Fruit fly (Drosophila melanogaster) whole organism, embryonic: Measurements from ENCODE around the gene Mnn1.

Source experiments
- Adf1 ChIP-seq: fragments of 200-800 bp; sonication (Bioruptor generic); IDR thresholded peaks from 2 replicates; pipeline ENCODE4 v1.3.6; 2022; ENCODE audit warnings: missing biosample characterization, missing genetic modification characterization
- Blimp-1 ChIP-seq: fragments of 200-800 bp; sonication (Bioruptor generic); optimal IDR thresholded peaks from 3 replicates; lab custom pipeline; 2018; ENCODE audit warnings: missing biosample characterization, missing genetic modification characterization, mild to moderate bottlenecking, moderate library complexity, missing genetic modification reagents
- CG11504 ChIP-seq: fragments of 200-800 bp; sonication (Bioruptor generic); optimal IDR thresholded peaks from 3 replicates; lab custom pipeline; 2019; ENCODE audit warnings: missing biosample characterization, mild to moderate bottlenecking, missing genetic modification characterization, moderate library complexity
- CG12104 ChIP-seq: fragments of 200-800 bp; sonication (Bioruptor generic); optimal IDR thresholded peaks from 3 replicates; lab custom pipeline; 2016; ENCODE audit warnings: missing biosample characterization, missing genetic modification characterization
- CG14965 ChIP-seq: fragments of 200-800 bp; sonication (Bioruptor generic); optimal IDR thresholded peaks from 2 replicates; lab custom pipeline; 2016; ENCODE audit warnings: missing biosample characterization, missing genetic modification characterization, borderline replicate concordance
- CG17829 ChIP-seq: fragments of 200-800 bp; optimal IDR thresholded peaks from 2 replicates; lab custom pipeline; 2019; ENCODE audit warnings: missing biosample characterization, mild to moderate bottlenecking, missing genetic modification characterization, moderate library complexity
- CG18011 ChIP-seq: fragments of 200-800 bp; sonication (Bioruptor generic); optimal IDR thresholded peaks from 2 replicates; lab custom pipeline; 2017; ENCODE audit warnings: missing biosample characterization, missing genetic modification characterization, mild to moderate bottlenecking, moderate library complexity, missing genotype
- CG2199 ChIP-seq: fragments of 200-800 bp; sonication (Bioruptor generic); IDR thresholded peaks from 3 replicates; pipeline ENCODE4 v1.3.6; 2022; ENCODE audit warnings: missing biosample characterization, missing genetic modification characterization
- CG30020 ChIP-seq: fragments of 200-800 bp; optimal IDR thresholded peaks from 2 replicates; lab custom pipeline; 2019; ENCODE audit warnings: missing biosample characterization, mild to moderate bottlenecking, missing genetic modification characterization, moderate library complexity
- CG42726 ChIP-seq: fragments of 200-800 bp; sonication (Bioruptor generic); IDR thresholded peaks from 2 replicates; pipeline ENCODE4 v1.3.6; 2022; ENCODE audit warnings: missing biosample characterization, missing genetic modification characterization; ENCODE audit not compliant: partially characterized antibody
- CG4360 ChIP-seq: fragments of 200-800 bp; sonication (Bioruptor generic); IDR thresholded peaks from 2 replicates; pipeline ENCODE4 v1.3.6; 2022; ENCODE audit warnings: missing biosample characterization, missing genetic modification characterization
- CG43689 ChIP-seq: fragments of 200-800 bp; sonication (Bioruptor generic); IDR thresholded peaks from 2 replicates; pipeline ENCODE4 v1.3.6; 2022; ENCODE audit warnings: missing biosample characterization, missing genetic modification characterization
- CG8281 ChIP-seq: fragments of 200-800 bp; sonication (Bioruptor generic); optimal IDR thresholded peaks from 2 replicates; lab custom pipeline; 2018; ENCODE audit warnings: missing biosample characterization, mild to moderate bottlenecking, missing genetic modification characterization, moderate library complexity
- CG8359 ChIP-seq: fragments of 200-800 bp; sonication (Bioruptor generic); optimal IDR thresholded peaks from 2 replicates; lab custom pipeline; 2017; ENCODE audit warnings: missing biosample characterization, mild to moderate bottlenecking, missing genetic modification characterization, borderline replicate concordance
- CG9727 ChIP-seq: fragments of 200-800 bp; sonication (Bioruptor generic); optimal IDR thresholded peaks from 3 replicates; lab custom pipeline; 2017; ENCODE audit warnings: missing biosample characterization, mild to moderate bottlenecking, missing genetic modification characterization
- CG9817 ChIP-seq: fragments of 200-800 bp; sonication (Bioruptor generic); optimal IDR thresholded peaks from 2 replicates; lab custom pipeline; 2018; ENCODE audit warnings: missing biosample characterization, mild to moderate bottlenecking, missing genetic modification characterization, moderate library complexity
- D ChIP-seq, 2 experiments: fragments of 200-800 bp in 1 of 2; fragments of >200 bp in 1 of 2; sonication (Bioruptor generic) in 1 of 2; optimal IDR thresholded peaks; 2 replicates in 1 of 2; 3 replicates in 1 of 2; lab custom pipeline; 2017; ENCODE audit warnings: mild to moderate bottlenecking in 1 of 2, missing biosample characterization in 1 of 2, missing genetic modification characterization in 1 of 2, missing genetic modification reagents in 1 of 2
- Drgx ChIP-seq: fragments of 200-800 bp; sonication (Bioruptor generic); IDR thresholded peaks from 2 replicates; pipeline ENCODE4 v1.3.6; 2022; ENCODE audit warnings: missing biosample characterization, missing genetic modification characterization
- HLH3B ChIP-seq: fragments of 200-800 bp; sonication (Bioruptor generic); IDR thresholded peaks from 2 replicates; pipeline ENCODE4 v1.3.6; 2022; ENCODE audit warnings: missing biosample characterization, missing genetic modification characterization
- Hr78 ChIP-seq, 2 experiments: fragments of 200-800 bp in 1 of 2; fragments of >200 bp in 1 of 2; sonication (Bioruptor generic) in 1 of 2; optimal IDR thresholded peaks; 2 replicates each; lab custom pipeline; 2017 to 2019; ENCODE audit warnings: missing biosample characterization in 2 of 2, missing genetic modification characterization in 2 of 2, mild to moderate bottlenecking in 1 of 2, moderate library complexity in 1 of 2
- PHDP ChIP-seq: fragments of 200-800 bp; sonication (Bioruptor generic); optimal IDR thresholded peaks from 3 replicates; lab custom pipeline; 2018; ENCODE audit warnings: missing biosample characterization, mild to moderate bottlenecking, missing genetic modification characterization, moderate library complexity
- Pdp1 ChIP-seq, 2 experiments: fragments of 200-800 bp; sonication (Bioruptor generic); optimal IDR thresholded peaks; 3 replicates each; lab custom pipeline; 2016; ENCODE audit warnings: missing biosample characterization in 2 of 2, missing genetic modification characterization in 2 of 2, mild to moderate bottlenecking in 1 of 2, moderate library complexity in 1 of 2
- Rfx ChIP-seq: fragments of 200-800 bp; sonication (Bioruptor generic); IDR thresholded peaks from 2 replicates; pipeline ENCODE4 v1.3.6; 2022; ENCODE audit warnings: missing biosample characterization, missing genetic modification characterization
- Trl ChIP-seq, 3 experiments: fragments of >200 bp in 2 of 3; fragments of 200-800 bp in 1 of 3; sonication (Bioruptor generic) in 1 of 3; optimal IDR thresholded peaks; 2 replicates in 1 of 3; 3 replicates in 2 of 3; lab custom pipeline; 2016 to 2017; ENCODE audit warnings: missing biosample characterization in 1 of 3, missing genetic modification characterization in 1 of 3
- Xbp1 ChIP-seq: fragments of 200-800 bp; sonication (Bioruptor generic); optimal IDR thresholded peaks from 3 replicates; lab custom pipeline; 2016; ENCODE audit warnings: missing biosample characterization, mild to moderate bottlenecking, missing genetic modification characterization
- ac ChIP-seq: fragments of 200-800 bp; sonication (Bioruptor generic); optimal IDR thresholded peaks from 3 replicates; lab custom pipeline; 2017; ENCODE audit warnings: missing biosample characterization, mild to moderate bottlenecking, missing genetic modification characterization
- al ChIP-seq: fragments of 200-800 bp; sonication (Bioruptor generic); IDR thresholded peaks from 2 replicates; pipeline ENCODE4 v1.3.6; 2022; ENCODE audit warnings: missing biosample characterization, missing genetic modification characterization
- ase ChIP-seq: fragments of 200-800 bp; sonication (Bioruptor generic); IDR thresholded peaks from 3 replicates; pipeline ENCODE4 v1.3.6; 2022; ENCODE audit warnings: missing biosample characterization, missing genetic modification characterization
- br ChIP-seq: fragments of >200 bp; optimal IDR thresholded peaks from 2 replicates; lab custom pipeline; 2017
- cas ChIP-seq: fragments of 200-800 bp; sonication (Bioruptor generic); IDR thresholded peaks from 2 replicates; pipeline ENCODE4 v1.3.6; 2022; ENCODE audit warnings: missing biosample characterization, missing genetic modification characterization
- dan ChIP-seq: fragments of 200-800 bp; sonication (Bioruptor generic); IDR thresholded peaks from 2 replicates; pipeline ENCODE4 v1.3.6; 2022; ENCODE audit warnings: missing biosample characterization, missing genetic modification characterization
- emc ChIP-seq: fragments of 200-800 bp; sonication (Bioruptor generic); optimal IDR thresholded peaks from 2 replicates; lab custom pipeline; 2016; ENCODE audit warnings: missing biosample characterization, missing genetic modification characterization
- en ChIP-seq: fragments of 200-800 bp; sonication (Bioruptor generic); optimal IDR thresholded peaks from 2 replicates; lab custom pipeline; 2016; ENCODE audit warnings: missing biosample characterization, missing genetic modification characterization
- eve ChIP-seq, 2 experiments: fragments of >200 bp; optimal IDR thresholded peaks; 2 replicates each; lab custom pipeline; 2017; ENCODE audit warnings: missing biosample characterization in 2 of 2, missing genetic modification characterization in 2 of 2
- ewg ChIP-seq: fragments of 200-800 bp; sonication (Bioruptor generic); optimal IDR thresholded peaks from 3 replicates; lab custom pipeline; 2017; ENCODE audit warnings: mild to moderate bottlenecking, missing biosample characterization, missing genetic modification reagents, missing genetic modification characterization
- eyg ChIP-seq: fragments of 200-800 bp; sonication (Bioruptor generic); optimal IDR thresholded peaks from 3 replicates; lab custom pipeline; 2016; ENCODE audit warnings: missing biosample characterization, missing genetic modification characterization
- gro ChIP-seq: fragments of 200-800 bp; sonication (Bioruptor generic); optimal IDR thresholded peaks from 2 replicates; lab custom pipeline; 2016; ENCODE audit warnings: missing biosample characterization, missing genetic modification characterization
- jigr1 ChIP-seq: fragments of 200-800 bp; sonication (Bioruptor generic); IDR thresholded peaks from 3 replicates; pipeline ENCODE4 v1.3.6; 2022; ENCODE audit warnings: missing biosample characterization, missing genetic modification characterization
- onecut ChIP-seq: fragments of 200-800 bp; sonication (Bioruptor generic); IDR thresholded peaks from 2 replicates; pipeline ENCODE4 v1.3.6; 2022; ENCODE audit warnings: missing biosample characterization, missing genetic modification characterization
- pho ChIP-seq: fragments of 200-800 bp; sonication (Bioruptor generic); optimal IDR thresholded peaks from 2 replicates; lab custom pipeline; 2016; ENCODE audit warnings: missing biosample characterization, missing genetic modification characterization
- pros ChIP-seq: fragments of 200-800 bp; sonication (Bioruptor generic); optimal IDR thresholded peaks from 3 replicates; lab custom pipeline; 2019; ENCODE audit warnings: missing biosample characterization, mild to moderate bottlenecking, missing genetic modification characterization, moderate library complexity
- slbo ChIP-seq: fragments of 200-800 bp; sonication (Bioruptor generic); IDR thresholded peaks from 2 replicates; pipeline ENCODE4 v1.3.6; 2022; ENCODE audit warnings: missing biosample characterization, missing genetic modification characterization
- slou ChIP-seq: fragments of 200-800 bp; sonication (Bioruptor generic); optimal IDR thresholded peaks from 3 replicates; lab custom pipeline; 2016; ENCODE audit warnings: missing biosample characterization, missing genetic modification characterization
- so ChIP-seq: fragments of 200-800 bp; sonication (Bioruptor generic); IDR thresholded peaks from 3 replicates; pipeline ENCODE4 v1.3.6; 2022; ENCODE audit warnings: missing biosample characterization, missing genetic modification characterization
- sqz ChIP-seq: fragments of 200-800 bp; sonication (Bioruptor generic); optimal IDR thresholded peaks from 3 replicates; lab custom pipeline; 2018; ENCODE audit warnings: missing biosample characterization, mild to moderate bottlenecking, missing genetic modification characterization
- tap ChIP-seq: fragments of 200-800 bp; optimal IDR thresholded peaks from 3 replicates; lab custom pipeline; 2019; ENCODE audit warnings: missing biosample characterization, mild to moderate bottlenecking, missing genetic modification characterization, moderate library complexity
- tio ChIP-seq: fragments of 200-800 bp; sonication (Bioruptor generic); optimal IDR thresholded peaks from 2 replicates; lab custom pipeline; 2017; ENCODE audit warnings: missing biosample characterization, missing genetic modification characterization, inconsistent platforms
- tx ChIP-seq: fragments of 200-800 bp; sonication (Bioruptor generic); optimal IDR thresholded peaks from 2 replicates; lab custom pipeline; 2016; ENCODE audit warnings: missing biosample characterization, missing genetic modification characterization

Gene Mnn1

DNA sequence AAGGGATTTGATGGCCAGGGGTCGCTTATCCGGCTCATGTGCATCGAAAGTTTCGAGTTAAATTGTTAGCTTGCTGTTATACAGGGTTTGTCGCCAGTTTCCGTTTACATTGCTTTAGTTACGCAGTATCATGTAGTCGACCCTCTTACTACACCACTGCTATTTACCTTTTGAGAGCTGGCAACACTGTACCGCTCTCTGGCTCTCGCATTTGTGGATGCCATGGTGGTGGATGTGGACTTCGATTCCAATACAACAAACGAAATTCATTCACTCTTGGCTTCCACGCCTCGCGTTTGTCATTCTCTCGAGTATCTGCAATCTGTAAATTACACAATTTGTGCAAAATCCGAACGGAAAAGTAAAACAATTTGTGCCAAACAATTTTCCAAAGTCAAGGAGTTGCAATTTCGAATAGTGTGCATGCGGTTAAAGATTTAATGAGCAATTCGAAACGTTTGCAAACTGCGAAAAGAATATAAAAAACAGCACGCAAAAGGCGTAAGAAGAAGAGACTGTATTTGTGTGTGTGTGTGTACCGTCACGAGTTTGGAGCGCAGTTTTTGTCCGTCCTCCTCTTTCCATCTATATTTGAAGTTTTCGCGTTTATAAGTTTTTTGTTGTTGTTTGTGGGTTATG is 7.0 kb upstream of the Mnn1 start (continued):
- peak; percentile 4 for TF ChIP-seq tx
- TF ChIP-seq so (GFP tag; lab: Robert Waterston, UW) = 0 out of 3 replicates have a peak, but pooled peaks have one; percentile 18
- peak; percentile 80; the same call in 1 of the 2 replicates for TF ChIP-seq CG42726 (GFP tag; lab: Robert Waterston, UW)
- TF ChIP-seq CG8359 (GFP tag; lab: Kevin White, UChicago) = no peak
- TF ChIP-seq jigr1 = no peak
- TF ChIP-seq CG9817 (tag; lab: Kevin White, UChicago) = no peak
- TF ChIP-seq D (optimal IDR thresholded peaks at IDR 0.05; lab: Kevin White, UChicago) = no peak
- no peak for TF ChIP-seq D (GFP tag; optimal IDR thresholded peaks at IDR 0.05; lab: Kevin White, UChicago)
- no peak for TF ChIP-seq al
- TF ChIP-seq Hr78 (GFP tag; optimal IDR thresholded peaks at IDR 0.05; lab: Kevin White, UChicago) = peak in 1 of 2 experiments; percentile 7
- TF ChIP-seq CG8281 (tag; lab: Kevin White, UChicago) = no peak
- TF ChIP-seq CG18011 (GFP tag; lab: Kevin White, UChicago) = no peak
- peak; percentile 48; the same call in 1 of the 2 replicates for TF ChIP-seq slbo
- TF ChIP-seq eve (GFP tag; optimal IDR thresholded peaks at IDR 0.05; lab: Kevin White, UChicago) = no peak
- TF ChIP-seq eyg = no peak
- TF ChIP-seq Rfx = peak; percentile 52
- no peak for TF ChIP-seq br (lab: Kevin White, UChicago)
- TF ChIP-seq emc (GFP tag; lab: Kevin White, UChicago) = no peak
- TF ChIP-seq gro = no peak

DNA sequence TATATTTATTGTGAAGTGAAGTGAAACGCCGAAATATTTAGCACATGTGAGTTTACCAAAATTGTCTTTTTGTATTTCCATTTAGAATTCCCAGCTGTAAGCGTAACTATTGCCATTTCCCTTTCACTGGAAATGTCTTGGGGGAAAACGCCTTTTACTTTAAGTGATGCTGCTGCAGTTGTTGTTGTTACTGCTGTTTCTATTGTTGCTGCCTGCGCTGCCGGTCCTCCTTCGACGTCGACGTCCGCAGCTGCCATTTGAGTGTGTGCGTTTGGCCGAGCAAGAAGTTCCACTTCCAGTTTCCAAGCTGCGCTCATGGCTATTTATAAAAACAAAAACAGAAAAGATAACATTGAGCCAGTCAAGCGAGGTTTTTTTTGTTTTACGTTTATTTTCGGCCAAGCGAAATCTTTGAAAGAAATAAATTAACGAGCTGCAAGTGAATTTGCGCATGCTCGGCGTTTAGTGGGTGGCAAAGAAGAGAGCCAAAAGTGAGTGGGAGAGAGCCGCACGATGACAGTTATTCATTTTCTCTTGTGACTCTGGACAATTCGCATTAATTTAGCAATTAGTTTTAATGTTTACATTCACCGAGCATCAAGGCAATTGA is 6.3 kb upstream of the Mnn1 start:
- TF ChIP-seq sqz = peak; percentile 45
- no peak for TF ChIP-seq tap
- TF ChIP-seq Xbp1 (GFP tag; lab: Kevin White, UChicago) = no peak
- no peak for TF ChIP-seq dan (GFP tag; lab: Robert Waterston, UW)
- no peak for TF ChIP-seq CG30020 (tag; lab: Kevin White, UChicago)
- TF ChIP-seq ac (GFP tag; lab: Kevin White, UChicago) = peak; percentile 12
- no peak for TF ChIP-seq al
- peak; percentile 5 for TF ChIP-seq pho (GFP tag; lab: Kevin White, UChicago)
- TF ChIP-seq Drgx (GFP tag; lab: Robert Waterston, UW) = peak; percentile 29; the same call in 1 of the 2 replicates
- TF ChIP-seq Hr78 (GFP tag; optimal IDR thresholded peaks at IDR 0.05; lab: Kevin White, UChicago) = no peak
- no peak for TF ChIP-seq tio (GFP tag; lab: Kevin White, UChicago)
- TF ChIP-seq CG9727 (GFP tag; lab: Kevin White, UChicago) = no peak
- no peak for TF ChIP-seq PHDP
- TF ChIP-seq Adf1 = peak; percentile 69
- TF ChIP-seq CG43689 (GFP tag; lab: Robert Waterston, UW) = no peak
- peak; percentile 87 for TF ChIP-seq CG4360 (GFP tag; lab: Robert Waterston, UW)
- TF ChIP-seq Blimp-1 = peak; percentile 15
- no peak for TF ChIP-seq ase (GFP tag; lab: Robert Waterston, UW)
- TF ChIP-seq CG12104 (GFP tag; lab: Kevin White, UChicago) = no peak
- TF ChIP-seq CG17829 (tag; lab: Kevin White, UChicago) = no peak
- TF ChIP-seq ewg (GFP tag; lab: Kevin White, UChicago) = peak; percentile 61
- TF ChIP-seq onecut (GFP tag; lab: Robert Waterston, UW) = no peak
- TF ChIP-seq en = no peak
- no peak for TF ChIP-seq CG14965 (GFP tag; lab: Kevin White, UChicago)
- no peak for TF ChIP-seq cas (GFP tag; lab: Robert Waterston, UW)
- peak; percentile 25 to 45 for TF ChIP-seq Trl (optimal IDR thresholded peaks at IDR 0.05; lab: Kevin White, UChicago)
- TF ChIP-seq Trl (GFP tag; optimal IDR thresholded peaks at IDR 0.05; lab: Kevin White, UChicago) = no peak
- no peak for TF ChIP-seq slou (GFP tag; lab: Kevin White, UChicago)
- TF ChIP-seq CG11504 (tag; lab: Kevin White, UChicago) = no peak
- TF ChIP-seq Pdp1 (GFP tag; optimal IDR thresholded peaks at IDR 0.05; lab: Kevin White, UChicago) = no peak
- peak; percentile 10 for TF ChIP-seq pros (GFP tag; lab: Kevin White, UChicago)
- TF ChIP-seq HLH3B = 0 out of 2 replicates have a peak, but pooled peaks have one; percentile 6
- no peak for TF ChIP-seq CG2199 (GFP tag; lab: Robert Waterston, UW)
